Worm (Caenorhabditis elegans) whole organism, early embryonic: ENCODE results near the gene algn-13.

ENCODE experiments used
- B0310.2 ChIP-seq: sonication (generic microtip); optimal IDR thresholded peaks from 2 replicates; lab custom pipeline; 2016; ENCODE audit warnings: mild to moderate bottlenecking, missing genetic modification characterization, missing compliant biosample characterization
- F13C5.2 ChIP-seq: sonication (generic microtip); optimal IDR thresholded peaks from 2 replicates; lab custom pipeline; 2017; ENCODE audit warnings: mild to moderate bottlenecking, missing genetic modification characterization, inconsistent platforms, missing compliant biosample characterization
- aly-1 ChIP-seq: sonication (generic microtip); optimal IDR thresholded peaks from 2 replicates; lab custom pipeline; 2016; ENCODE audit warnings: missing genetic modification characterization, missing compliant biosample characterization
- ama-1 ChIP-seq: fragments of 150-350 bp; optimal IDR thresholded peaks from 2 replicates; lab custom pipeline; 2014
- ceh-13 ChIP-seq: fragments of 200-800 bp; sonication (Bioruptor generic); optimal IDR thresholded peaks from 2 replicates; lab custom pipeline; 2018; ENCODE audit warnings: mild to moderate bottlenecking, missing genetic modification characterization, missing compliant biosample characterization
- ceh-36 ChIP-seq: sonication (generic microtip); optimal IDR thresholded peaks from 2 replicates; lab custom pipeline; 2016; ENCODE audit warnings: missing genetic modification characterization, inconsistent platforms, missing compliant biosample characterization
- ets-7 ChIP-seq: sonication (generic microtip); optimal IDR thresholded peaks from 2 replicates; lab custom pipeline; 2016; ENCODE audit warnings: missing genotype, missing genetic modification characterization, missing compliant biosample characterization
- flt-1 ChIP-seq: fragments of 200-800 bp; sonication (Bioruptor generic); IDR thresholded peaks from 2 replicates; pipeline ENCODE4 v1.3.6; 2022; ENCODE audit warnings: missing genetic modification characterization, missing compliant biosample characterization
- hmbx-1 ChIP-seq: sonication (generic microtip); optimal IDR thresholded peaks from 2 replicates; lab custom pipeline; 2016; ENCODE audit warnings: mild to moderate bottlenecking, missing genetic modification characterization, missing compliant biosample characterization
- hmg-4 ChIP-seq: fragments of 200-800 bp; sonication (Bioruptor generic); optimal IDR thresholded peaks from 2 replicates; lab custom pipeline; 2018; ENCODE audit warnings: mild to moderate bottlenecking, missing genetic modification characterization, missing compliant biosample characterization
- hnd-1 ChIP-seq: sonication (generic microtip); optimal IDR thresholded peaks from 2 replicates; lab custom pipeline; 2016; ENCODE audit warnings: missing genetic modification characterization, missing compliant biosample characterization
- pes-1 ChIP-seq: fragments of 200-800 bp; sonication (Bioruptor generic); IDR thresholded peaks from 2 replicates; pipeline ENCODE4 v1.3.6; 2022; ENCODE audit warnings: missing genetic modification reagents, missing genetic modification characterization, missing compliant biosample characterization
- scrt-1 ChIP-seq: fragments of 200-800 bp; sonication (Bioruptor generic); IDR thresholded peaks from 2 replicates; pipeline ENCODE4 v1.3.6; 2022; ENCODE audit warnings: missing genetic modification characterization, missing compliant biosample characterization
- sea-1 ChIP-seq: fragments of 200-800 bp; sonication (Bioruptor generic); conservative IDR thresholded peaks from 2 replicates; pipeline ENCODE4 v1.3.6; 2022; ENCODE audit warnings: missing genetic modification characterization, missing compliant biosample characterization
- tbx-11 ChIP-seq: fragments of 200-800 bp; sonication (Bioruptor generic); IDR thresholded peaks from 2 replicates; pipeline ENCODE4 v1.3.6; 2022; ENCODE audit warnings: missing genetic modification characterization, missing compliant biosample characterization
- tbx-37 ChIP-seq: fragments of 200-800 bp; sonication (Bioruptor generic); conservative IDR thresholded peaks from 2 replicates; pipeline ENCODE4 v1.3.6; 2022; ENCODE audit warnings: missing genetic modification reagents, missing genetic modification characterization, missing compliant biosample characterization
- tra-4 ChIP-seq: sonication (generic microtip); optimal IDR thresholded peaks from 2 replicates; lab custom pipeline; 2017; ENCODE audit warnings: missing genetic modification characterization, missing compliant biosample characterization

algn-13 gene

DNA sequence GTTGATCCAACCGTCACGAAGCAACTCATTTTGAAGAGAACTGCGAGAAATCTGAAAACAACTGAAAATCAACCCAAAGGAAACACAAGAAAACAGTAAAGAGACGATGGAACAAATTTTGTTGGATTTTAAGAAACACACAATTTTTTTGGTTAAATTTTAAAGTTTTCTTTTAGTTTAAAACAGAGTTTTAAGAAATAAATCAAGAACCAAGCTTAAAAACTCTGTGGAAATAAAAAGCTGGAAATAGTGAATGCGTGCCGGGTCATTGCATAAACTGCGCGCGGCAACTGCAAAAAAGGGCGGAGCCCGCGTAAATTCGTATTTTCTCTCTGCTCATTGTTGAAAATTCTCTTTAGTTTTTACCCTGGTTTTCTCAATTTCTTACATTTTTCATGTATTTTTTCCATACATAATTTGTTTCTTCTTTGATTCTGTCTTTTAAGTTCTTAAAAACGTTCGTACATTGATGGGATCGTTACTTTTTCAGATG is at the start of gene algn-13, which contains the start of gene R10D12.13:
algn-13 (minus strand) TSS at position 51 of the 493 bp plus-strand sequence.
R10D12.13 (plus strand) TSS at position 491 of the 493 bp plus-strand sequence.
- TF ChIP-seq B0310.2 (tag; lab: Kevin White, UChicago) (peak; percentile 48), F13C5.2 (peak; percentile 85), flt-1 (peak; percentile 73), hnd-1 (tag; lab: Kevin White, UChicago) (peak; percentile 62), aly-1 (peak; percentile 57), tbx-11 (peak; percentile 80; the same call in 1 of the 2 replicates), ama-1 (lab: Kevin White, UChicago) (no peak), hmg-4 (GFP tag; lab: Kevin White, UChicago) (peak; percentile 77), ets-7 (tag; lab: Kevin White, UChicago) (peak; percentile 69), hmbx-1 (tag; lab: Kevin White, UChicago) (peak; percentile 47), ceh-13 (GFP tag; lab: Kevin White, UChicago) (peak; percentile 50), scrt-1 (GFP tag; lab: Robert Waterston, UW) (peak; percentile 77), sea-1 (GFP tag; lab: Robert Waterston, UW) (peak; percentile 83), tra-4 (tag; lab: Kevin White, UChicago) (peak; percentile 42), pes-1 (GFP tag; lab: Robert Waterston, UW) (peak; percentile 89), tbx-37 (GFP tag; lab: Robert Waterston, UW) (peak; percentile 73; the same call in 1 of the 2 replicates), ceh-36 (tag; lab: Kevin White, UChicago) (peak; percentile 60)

DNA sequence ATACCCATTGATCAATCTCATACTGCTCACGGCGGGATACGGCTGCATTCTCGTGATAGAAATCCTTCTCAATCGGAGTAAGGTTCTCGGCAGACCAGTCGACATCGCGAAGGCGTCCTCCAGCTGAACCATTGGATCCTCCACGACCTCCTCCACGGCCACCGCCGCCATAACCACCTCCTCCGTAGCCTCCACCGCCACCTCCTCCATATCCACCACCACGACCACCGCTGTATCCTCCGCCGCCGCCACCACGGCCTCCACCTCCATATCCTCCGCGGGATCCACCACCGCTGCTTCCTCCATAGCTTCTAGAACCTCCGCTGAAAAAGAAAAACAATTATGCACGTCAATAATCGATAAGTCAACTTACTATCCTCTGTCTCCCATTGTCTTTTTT is 49.6 kb upstream of the algn-13 start:
- TF ChIP-seq scrt-1 (GFP tag; lab: Robert Waterston, UW) (peak; percentile 38; the same call in 1 of the 2 replicates), hmg-4 (GFP tag; lab: Kevin White, UChicago) (no peak)

DNA sequence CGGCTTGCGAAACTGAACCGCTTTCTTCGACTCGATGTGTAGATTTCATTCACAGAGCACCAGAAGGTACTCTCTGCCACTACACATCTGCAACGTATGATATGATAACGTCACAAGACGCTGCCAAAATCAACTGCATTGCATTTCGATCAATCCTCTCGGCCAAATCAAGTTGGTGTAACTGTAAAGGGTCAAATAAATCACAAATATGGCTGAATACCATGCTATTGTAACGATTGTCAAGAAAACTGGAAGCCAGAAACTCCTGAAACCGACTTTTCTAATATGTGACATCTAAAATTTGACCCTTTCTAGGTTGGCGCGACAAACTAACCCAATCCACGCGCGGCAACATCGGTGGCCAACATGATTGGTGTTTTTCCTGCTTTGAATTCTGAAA is 48.2 kb upstream of the algn-13 start:
- no peak for TF ChIP-seq tra-4 (tag; lab: Kevin White, UChicago)
- no peak for TF ChIP-seq ceh-36 (tag; lab: Kevin White, UChicago)
- TF ChIP-seq hmbx-1 (tag; lab: Kevin White, UChicago), result no peak
- no peak for TF ChIP-seq tbx-11
- no peak for TF ChIP-seq sea-1 (GFP tag; lab: Robert Waterston, UW)
- TF ChIP-seq ets-7 (tag; lab: Kevin White, UChicago), result no peak
- TF ChIP-seq flt-1, result no peak
- TF ChIP-seq scrt-1 (GFP tag; lab: Robert Waterston, UW), result no peak
- TF ChIP-seq tbx-37 (GFP tag; lab: Robert Waterston, UW), result no peak
- no peak for TF ChIP-seq pes-1 (GFP tag; lab: Robert Waterston, UW)
- TF ChIP-seq B0310.2 (tag; lab: Kevin White, UChicago), result no peak
- TF ChIP-seq ceh-13 (GFP tag; lab: Kevin White, UChicago), result no peak

DNA sequence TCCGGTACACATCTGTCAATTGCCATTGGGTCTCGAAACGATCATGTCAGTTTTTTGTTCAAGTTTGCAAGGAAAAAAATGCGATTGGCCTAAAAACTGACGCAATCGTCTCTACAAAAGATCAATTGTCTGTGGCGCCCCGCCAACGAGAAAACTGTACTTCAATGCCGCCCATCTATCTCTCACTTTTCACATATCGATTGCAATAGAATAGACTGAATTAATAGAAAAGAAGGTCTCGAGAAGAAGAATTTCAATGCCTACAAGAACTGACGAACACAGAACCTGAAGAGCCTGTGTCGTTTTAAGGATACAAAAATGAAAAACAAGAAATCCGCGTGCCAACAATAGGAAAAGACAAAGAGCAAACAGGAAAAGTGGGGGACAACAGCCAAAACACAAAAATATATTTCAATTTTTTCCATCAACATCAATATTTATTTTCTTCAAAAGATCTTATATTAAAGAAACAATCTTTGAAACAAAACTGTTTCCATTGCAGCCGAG is 46.6 kb upstream of the algn-13 start:
- no peak for TF ChIP-seq tbx-11
- TF ChIP-seq tbx-37 (GFP tag; lab: Robert Waterston, UW), result no peak
- no peak for TF ChIP-seq flt-1
- no peak for TF ChIP-seq ceh-13 (GFP tag; lab: Kevin White, UChicago)
- TF ChIP-seq ets-7 (tag; lab: Kevin White, UChicago), result no peak
- TF ChIP-seq aly-1, result no peak
- TF ChIP-seq ama-1 (lab: Kevin White, UChicago), result peak; percentile 35

DNA sequence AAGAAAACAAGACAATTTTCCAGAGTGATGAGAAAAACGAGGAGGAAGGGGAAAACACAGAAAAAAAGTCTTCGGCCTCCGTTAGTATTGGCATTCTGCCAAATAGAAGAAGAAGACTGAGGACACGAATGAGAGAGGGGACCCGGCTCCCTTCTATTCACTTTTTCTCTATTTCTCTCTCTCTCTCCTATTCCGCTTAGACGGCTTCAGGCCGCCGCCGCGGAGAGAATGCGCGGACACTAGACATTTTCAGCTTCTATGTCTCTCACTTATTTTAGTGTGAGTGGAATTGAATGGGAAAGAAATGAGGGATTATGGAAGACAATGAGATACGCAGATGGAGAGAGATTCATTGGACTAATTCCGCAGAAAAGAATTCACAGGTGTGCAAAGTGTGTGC is 45.0 kb upstream of the algn-13 start:
- no peak for TF ChIP-seq tbx-11
- no peak for TF ChIP-seq sea-1 (GFP tag; lab: Robert Waterston, UW)
- TF ChIP-seq B0310.2 (tag; lab: Kevin White, UChicago), result no peak
- no peak for TF ChIP-seq scrt-1 (GFP tag; lab: Robert Waterston, UW)
- TF ChIP-seq ama-1 (lab: Kevin White, UChicago), result no peak
- no peak for TF ChIP-seq hmg-4 (GFP tag; lab: Kevin White, UChicago)
- no peak for TF ChIP-seq hnd-1 (tag; lab: Kevin White, UChicago)
- TF ChIP-seq ceh-36 (tag; lab: Kevin White, UChicago), result no peak
- TF ChIP-seq hmbx-1 (tag; lab: Kevin White, UChicago), result no peak
- no peak for TF ChIP-seq flt-1

DNA sequence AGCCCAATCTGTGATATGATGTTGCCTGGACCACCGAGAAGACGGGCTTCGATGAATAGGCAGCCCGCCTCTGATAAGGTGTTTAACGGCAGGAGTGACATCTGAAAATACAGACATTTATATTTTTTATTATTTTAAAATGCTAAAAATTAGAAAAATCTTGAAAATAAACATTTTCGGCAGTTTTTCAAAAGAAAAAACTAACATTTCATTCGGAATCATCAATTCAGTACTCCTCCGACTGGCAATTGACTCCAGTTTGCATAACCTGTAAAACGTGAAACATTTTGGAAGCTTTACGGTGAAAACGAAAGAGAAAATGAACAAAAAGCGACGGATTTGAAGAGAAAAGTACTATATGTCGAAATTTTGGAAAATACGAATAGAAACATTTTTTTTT is 44.0 kb upstream of the algn-13 start, which contains the start of gene ric-7:
ric-7 (minus strand) TSS at position 101 of the 400 bp plus-strand sequence.
- peak; percentile 29; the same call in 1 of the 2 replicates for TF ChIP-seq tbx-11
- no peak for TF ChIP-seq aly-1

DNA sequence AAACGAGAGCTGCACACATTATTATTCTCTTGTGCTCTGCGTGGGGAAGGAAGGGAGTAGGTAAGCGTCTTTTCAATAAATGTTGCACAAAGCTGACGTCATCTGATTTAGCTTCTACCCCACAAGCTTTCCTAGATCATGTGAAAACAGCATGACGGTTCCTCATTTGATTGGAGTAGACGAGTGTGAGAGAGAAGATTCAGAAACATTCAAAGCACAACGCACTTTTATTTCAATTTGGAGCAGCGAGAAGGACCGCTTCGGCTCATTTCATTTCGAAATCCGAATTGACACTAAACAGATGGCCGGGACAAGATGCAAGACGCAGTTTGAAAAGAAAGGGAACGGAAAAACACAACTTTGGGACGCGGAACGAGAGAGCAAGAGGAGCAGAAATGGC is 42.6 kb upstream of the algn-13 start:
- TF ChIP-seq tbx-37 (GFP tag; lab: Robert Waterston, UW), result no peak
- TF ChIP-seq B0310.2 (tag; lab: Kevin White, UChicago), result no peak
- no peak for TF ChIP-seq hnd-1 (tag; lab: Kevin White, UChicago)
- no peak for TF ChIP-seq aly-1
- no peak for TF ChIP-seq ceh-13 (GFP tag; lab: Kevin White, UChicago)
- TF ChIP-seq F13C5.2, result no peak
- TF ChIP-seq flt-1, result no peak
- TF ChIP-seq ets-7 (tag; lab: Kevin White, UChicago), result no peak
- no peak for TF ChIP-seq ama-1 (lab: Kevin White, UChicago)
- no peak for TF ChIP-seq ceh-36 (tag; lab: Kevin White, UChicago)
- TF ChIP-seq hmg-4 (GFP tag; lab: Kevin White, UChicago), result no peak
- no peak for TF ChIP-seq tbx-11
- no peak for TF ChIP-seq pes-1 (GFP tag; lab: Robert Waterston, UW)
- no peak for TF ChIP-seq scrt-1 (GFP tag; lab: Robert Waterston, UW)
- no peak for TF ChIP-seq hmbx-1 (tag; lab: Kevin White, UChicago)
- TF ChIP-seq sea-1 (GFP tag; lab: Robert Waterston, UW), result no peak
